Fruit fly (Drosophila melanogaster) whole organism, embryonic: Measurements from ENCODE around the gene CG6652.

Experiments used
- Atf6 ChIP-seq: fragments of 200-800 bp; sonication (Bioruptor generic); IDR thresholded peaks from 2 replicates; pipeline ENCODE4 v1.3.6; 2022; ENCODE audit warnings: missing biosample characterization, missing genetic modification characterization
- B-H1 ChIP-seq: fragments of 200-800 bp; sonication (Bioruptor generic); IDR thresholded peaks from 3 replicates; pipeline ENCODE4 v1.3.6; 2022; ENCODE audit warnings: missing biosample characterization, missing genetic modification characterization
- B-H2 ChIP-seq: fragments of 200-800 bp; sonication (Bioruptor generic); optimal IDR thresholded peaks from 2 replicates; lab custom pipeline; 2018; ENCODE audit warnings: missing biosample characterization, mild to moderate bottlenecking, missing genetic modification characterization
- Bteb2 ChIP-seq: fragments of 200-800 bp; sonication (Bioruptor generic); optimal IDR thresholded peaks from 2 replicates; lab custom pipeline; 2016; ENCODE audit warnings: missing biosample characterization, missing genetic modification characterization
- CG10209 ChIP-seq: fragments of 200-800 bp; sonication (Bioruptor generic); optimal IDR thresholded peaks from 3 replicates; lab custom pipeline; 2017; ENCODE audit warnings: missing biosample characterization, mild to moderate bottlenecking, missing genetic modification characterization, missing genetic modification reagents
- CG10366 ChIP-seq: fragments of 200-800 bp; sonication (Bioruptor generic); IDR thresholded peaks from 2 replicates; pipeline ENCODE4 v1.3.6; 2022; ENCODE audit warnings: missing biosample characterization, missing genetic modification characterization
- CG10543 ChIP-seq: fragments of 200-800 bp; sonication (Bioruptor generic); optimal IDR thresholded peaks from 3 replicates; lab custom pipeline; 2017; ENCODE audit warnings: missing biosample characterization, mild to moderate bottlenecking, missing genetic modification characterization, moderate library complexity
- CG11560 ChIP-seq: fragments of 200-800 bp; sonication (Bioruptor generic); IDR thresholded peaks from 3 replicates; pipeline ENCODE4 v1.3.6; 2022; ENCODE audit warnings: missing biosample characterization, missing genetic modification characterization
- CG13287 ChIP-seq: fragments of 200-800 bp; sonication (Bioruptor generic); IDR thresholded peaks from 2 replicates; pipeline ENCODE4 v1.3.6; 2022; ENCODE audit warnings: missing biosample characterization, missing genetic modification characterization; ENCODE audit not compliant: partially characterized antibody
- CG14441 ChIP-seq: fragments of 200-800 bp; sonication (Bioruptor generic); IDR thresholded peaks from 2 replicates; pipeline ENCODE4 v1.3.6; 2022; ENCODE audit warnings: missing biosample characterization, missing genetic modification characterization
- CG14667 ChIP-seq: fragments of 200-800 bp; sonication (Bioruptor generic); IDR thresholded peaks from 2 replicates; pipeline ENCODE4 v1.3.6; 2022; ENCODE audit warnings: missing biosample characterization, missing genetic modification characterization
- CG14965 ChIP-seq: fragments of 200-800 bp; sonication (Bioruptor generic); optimal IDR thresholded peaks from 2 replicates; lab custom pipeline; 2016; ENCODE audit warnings: missing biosample characterization, missing genetic modification characterization, borderline replicate concordance
- CG15011 ChIP-seq: fragments of 200-800 bp; sonication (Bioruptor generic); optimal IDR thresholded peaks from 3 replicates; lab custom pipeline; 2018; ENCODE audit warnings: missing biosample characterization, mild to moderate bottlenecking, missing genetic modification characterization
- CG15269 ChIP-seq: fragments of 200-800 bp; sonication (Bioruptor generic); optimal IDR thresholded peaks from 2 replicates; lab custom pipeline; 2018; ENCODE audit warnings: missing biosample characterization, mild to moderate bottlenecking, missing genetic modification characterization, moderate library complexity
- CG18619 ChIP-seq: fragments of 200-800 bp; sonication (Bioruptor generic); optimal IDR thresholded peaks from 3 replicates; lab custom pipeline; 2017; ENCODE audit warnings: missing biosample characterization, mild to moderate bottlenecking, missing genetic modification characterization
- CG3281 ChIP-seq: fragments of 200-800 bp; sonication (Bioruptor generic); optimal IDR thresholded peaks from 3 replicates; lab custom pipeline; 2017; ENCODE audit warnings: missing biosample characterization, mild to moderate bottlenecking, missing genetic modification characterization
- CG34376 ChIP-seq: fragments of 200-800 bp; sonication (Bioruptor generic); optimal IDR thresholded peaks from 2 replicates; lab custom pipeline; 2018; ENCODE audit warnings: missing biosample characterization, mild to moderate bottlenecking, missing genetic modification characterization
- CG4328 ChIP-seq: fragments of 200-800 bp; sonication (Bioruptor generic); optimal IDR thresholded peaks from 3 replicates; lab custom pipeline; 2017; ENCODE audit warnings: missing biosample characterization, missing genetic modification reagents, missing genetic modification characterization
- CG7556 ChIP-seq: fragments of 200-800 bp; sonication (Bioruptor generic); optimal IDR thresholded peaks from 2 replicates; lab custom pipeline; 2017; ENCODE audit warnings: missing biosample characterization, mild to moderate bottlenecking, missing genetic modification characterization
- CG8478 ChIP-seq: fragments of >200 bp; optimal IDR thresholded peaks from 2 replicates; lab custom pipeline; 2018
- Ets65A ChIP-seq: fragments of 200-800 bp; sonication (Bioruptor generic); peaks from one replicate; lab custom pipeline; 2016; ENCODE audit warnings: missing biosample characterization, missing genetic modification characterization
- Hr78 ChIP-seq, 2 experiments: fragments of 200-800 bp in 1 of 2; fragments of >200 bp in 1 of 2; sonication (Bioruptor generic) in 1 of 2; optimal IDR thresholded peaks; 2 replicates each; lab custom pipeline; 2017 to 2019; ENCODE audit warnings: missing biosample characterization in 2 of 2, missing genetic modification characterization in 2 of 2, mild to moderate bottlenecking in 1 of 2, moderate library complexity in 1 of 2
- Oli ChIP-seq: fragments of 200-800 bp; sonication (Bioruptor generic); optimal IDR thresholded peaks from 2 replicates; lab custom pipeline; 2018; ENCODE audit warnings: missing biosample characterization, mild to moderate bottlenecking, missing genetic modification characterization, moderate library complexity
- Scr ChIP-seq: fragments of 200-800 bp; sonication (Bioruptor generic); IDR thresholded peaks from 2 replicates; pipeline ENCODE4 v1.3.6; 2022; ENCODE audit warnings: missing biosample characterization, missing genetic modification characterization; ENCODE audit not compliant: partially characterized antibody
- Xrp1 ChIP-seq: fragments of 200-800 bp; sonication (Bioruptor generic); IDR thresholded peaks from 2 replicates; pipeline ENCODE4 v1.3.6; 2022; ENCODE audit warnings: missing biosample characterization, missing genetic modification characterization
- ash1 ChIP-seq: fragments of 200-800 bp; sonication (Bioruptor generic); optimal IDR thresholded peaks from 2 replicates; lab custom pipeline; 2018; ENCODE audit warnings: missing biosample characterization, mild to moderate bottlenecking, missing genetic modification characterization
- bigmax ChIP-seq: fragments of 200-800 bp; sonication (Bioruptor generic); optimal IDR thresholded peaks from 2 replicates; lab custom pipeline; 2018; ENCODE audit warnings: missing biosample characterization, mild to moderate bottlenecking, missing genetic modification characterization
- bsh ChIP-seq, 2 experiments: fragments of 200-800 bp; sonication (Bioruptor generic); optimal IDR thresholded peaks; 2 replicates each; lab custom pipeline; 2017 to 2018; ENCODE audit warnings: mild to moderate bottlenecking in 2 of 2, missing biosample characterization in 2 of 2, missing genetic modification characterization in 2 of 2, moderate library complexity in 1 of 2
- btn ChIP-seq: fragments of 200-800 bp; sonication (Bioruptor generic); optimal IDR thresholded peaks from 2 replicates; lab custom pipeline; 2016; ENCODE audit warnings: missing biosample characterization, missing genetic modification characterization
- chinmo ChIP-seq: fragments of 200-800 bp; sonication (Bioruptor generic); IDR thresholded peaks from 4 replicates; pipeline ENCODE4 v1.3.6; 2022; ENCODE audit warnings: missing biosample characterization, missing genetic modification characterization; ENCODE audit not compliant: partially characterized antibody
- chn ChIP-seq: fragments of 200-800 bp; sonication (Bioruptor generic); optimal IDR thresholded peaks from 2 replicates; lab custom pipeline; 2016; ENCODE audit warnings: missing biosample characterization, missing genetic modification characterization
- ci ChIP-seq: fragments of 200-800 bp; sonication (Bioruptor generic); IDR thresholded peaks from 3 replicates; pipeline ENCODE4 v1.3.6; 2022; ENCODE audit warnings: missing biosample characterization, missing genetic modification characterization
- corto ChIP-seq: fragments of 200-800 bp; sonication (Bioruptor generic); optimal IDR thresholded peaks from 2 replicates; lab custom pipeline; 2016; ENCODE audit warnings: missing biosample characterization, mild to moderate bottlenecking, missing genetic modification characterization, moderate library complexity
- cwo ChIP-seq: fragments of 200-800 bp; sonication (Bioruptor generic); optimal IDR thresholded peaks from 3 replicates; lab custom pipeline; 2017; ENCODE audit warnings: missing biosample characterization, missing genetic modification characterization, mild to moderate bottlenecking, moderate library complexity, missing genetic modification reagents
- emc ChIP-seq: fragments of 200-800 bp; sonication (Bioruptor generic); optimal IDR thresholded peaks from 2 replicates; lab custom pipeline; 2016; ENCODE audit warnings: missing biosample characterization, missing genetic modification characterization
- grn ChIP-seq: fragments of 200-800 bp; sonication (Bioruptor generic); optimal IDR thresholded peaks from 3 replicates; lab custom pipeline; 2017; ENCODE audit warnings: missing biosample characterization, missing genetic modification characterization
- gro ChIP-seq: fragments of 200-800 bp; sonication (Bioruptor generic); optimal IDR thresholded peaks from 2 replicates; lab custom pipeline; 2016; ENCODE audit warnings: missing biosample characterization, missing genetic modification characterization
- jing ChIP-seq: fragments of 200-800 bp; sonication (Bioruptor generic); optimal IDR thresholded peaks from 2 replicates; lab custom pipeline; 2018; ENCODE audit warnings: missing biosample characterization, mild to moderate bottlenecking, missing genetic modification characterization
- klu ChIP-seq: fragments of 200-800 bp; sonication (Bioruptor generic); IDR thresholded peaks from 2 replicates; pipeline ENCODE4 v1.3.6; 2022; ENCODE audit warnings: missing biosample characterization, missing genetic modification characterization
- lilli ChIP-seq: fragments of 200-800 bp; sonication (Bioruptor generic); optimal IDR thresholded peaks from 3 replicates; lab custom pipeline; 2016; ENCODE audit warnings: missing biosample characterization, missing genetic modification characterization
- mirr ChIP-seq: fragments of 200-800 bp; sonication (Bioruptor generic); optimal IDR thresholded peaks from 3 replicates; lab custom pipeline; 2018; ENCODE audit warnings: missing biosample characterization, mild to moderate bottlenecking, missing genetic modification characterization
- p53 ChIP-seq: fragments of 200-800 bp; sonication (Bioruptor generic); optimal IDR thresholded peaks from 2 replicates; lab custom pipeline; 2016; ENCODE audit warnings: missing biosample characterization, missing genetic modification characterization
- pan ChIP-seq, 4 experiments: fragments of >200 bp in 3 of 4; fragments of 200-800 bp in 1 of 4; sonication (Bioruptor generic) in 1 of 4; optimal IDR thresholded peaks in 3 of 4; IDR thresholded peaks in 1 of 4; 2 replicates each; pipeline versions ENCODE4 v1.3.6 to Lab custom; 2017 to 2022; ENCODE audit warnings: missing biosample characterization in 2 of 4, missing genetic modification characterization in 2 of 4, mixed read lengths in 1 of 4
- rib ChIP-seq: fragments of 200-800 bp; sonication (Bioruptor generic); IDR thresholded peaks from 2 replicates; pipeline ENCODE4 v1.3.6; 2022; ENCODE audit warnings: missing biosample characterization, missing genetic modification characterization
- run ChIP-seq: fragments of 200-800 bp; sonication (Bioruptor generic); optimal IDR thresholded peaks from 3 replicates; lab custom pipeline; 2018; ENCODE audit warnings: missing biosample characterization, mild to moderate bottlenecking, missing genetic modification characterization
- sens ChIP-seq: fragments of 200-800 bp; sonication (Bioruptor generic); peaks from one replicate; lab custom pipeline; 2016; ENCODE audit warnings: missing biosample characterization, missing genetic modification characterization
- sens-2 ChIP-seq: fragments of 200-800 bp; sonication (Bioruptor generic); IDR thresholded peaks from 2 replicates; pipeline ENCODE4 v1.3.6; 2022; ENCODE audit warnings: missing biosample characterization, missing genetic modification characterization
- sug ChIP-seq: fragments of 200-800 bp; optimal IDR thresholded peaks from 2 replicates; lab custom pipeline; 2019; ENCODE audit warnings: missing biosample characterization, mild to moderate bottlenecking, missing genetic modification characterization, moderate library complexity
- tgo ChIP-seq: fragments of 200-800 bp; sonication (Bioruptor generic); IDR thresholded peaks from 3 replicates; pipeline ENCODE4 v1.3.6; 2022; ENCODE audit warnings: missing biosample characterization, missing genetic modification characterization
- zen2 ChIP-seq: fragments of 200-800 bp; sonication (Bioruptor generic); IDR thresholded peaks from 3 replicates; pipeline ENCODE4 v1.3.6; 2022; ENCODE audit warnings: missing biosample characterization, missing genetic modification characterization; ENCODE audit not compliant: partially characterized antibody

The CG6652 gene

dm6 chr3L:17049912-17050345 is 27.3 kb upstream of the CG6652 start (continued):
- TF ChIP-seq pan (optimal IDR thresholded peaks at IDR 0.05; lab: Kevin White, UChicago) (no peak), pan (GFP tag; optimal IDR thresholded peaks at IDR 0.05 in 1 of 2, IDR thresholded peaks at IDR 0.05 in 1 of 2) (peak in 1 of 2 experiments; percentile 27), sens (GFP tag; lab: Kevin White, UChicago) (peak; percentile 28), chn (GFP tag; lab: Kevin White, UChicago) (no peak), Bteb2 (GFP tag; lab: Kevin White, UChicago) (no peak), Scr (GFP tag; lab: Robert Waterston, UW) (no peak), Oli (tag; lab: Kevin White, UChicago) (no peak), jing (GFP tag; lab: Kevin White, UChicago) (no peak), Xrp1 (no peak), CG10543 (GFP tag; lab: Kevin White, UChicago) (peak; percentile 10), corto (GFP tag; lab: Kevin White, UChicago) (peak; percentile 36), CG13287 (GFP tag; lab: Robert Waterston, UW) (no peak), ci (GFP tag; lab: Robert Waterston, UW) (peak; percentile 30; the same call in 1 of the 3 replicates), ash1 (GFP tag; lab: Kevin White, UChicago) (no peak), CG34376 (GFP tag; lab: Kevin White, UChicago) (peak; percentile 81), B-H1 (GFP tag; lab: Robert Waterston, UW) (no peak), CG3281 (GFP tag; lab: Kevin White, UChicago) (peak; percentile 47), emc (GFP tag; lab: Kevin White, UChicago) (no peak), sens-2 (GFP tag; lab: Robert Waterston, UW) (no peak), run (no peak), CG8478 (lab: Kevin White, UChicago) (no peak), mirr (GFP tag; lab: Kevin White, UChicago) (peak; percentile 68), CG15269 (tag; lab: Kevin White, UChicago) (no peak), klu (GFP tag; lab: Robert Waterston, UW) (no peak), gro (peak; percentile 36), bigmax (no peak), CG10366 (GFP tag; lab: Robert Waterston, UW) (no peak), Hr78 (GFP tag; optimal IDR thresholded peaks at IDR 0.05; lab: Kevin White, UChicago) (peak in 1 of 2 experiments; percentile 61), CG15011 (no peak), Ets65A (GFP tag; lab: Kevin White, UChicago) (no peak), CG18619 (GFP tag; lab: Kevin White, UChicago) (no peak), CG14441 (GFP tag; lab: Robert Waterston, UW) (0 out of 2 replicates have a peak, but pooled peaks have one; percentile 14), B-H2 (GFP tag; lab: Kevin White, UChicago) (peak; percentile 65), zen2 (GFP tag; lab: Robert Waterston, UW) (no peak), chinmo (GFP tag; lab: Robert Waterston, UW) (no peak), CG14667 (GFP tag; lab: Robert Waterston, UW) (no peak), bsh (GFP tag; optimal IDR thresholded peaks at IDR 0.05; lab: Kevin White, UChicago) (no peak), CG4328 (GFP tag; lab: Kevin White, UChicago) (peak; percentile 3), lilli (no peak), CG7556 (GFP tag; lab: Kevin White, UChicago) (no peak), CG10209 (GFP tag; lab: Kevin White, UChicago) (no peak), p53 (no peak), btn (GFP tag; lab: Kevin White, UChicago) (no peak), grn (GFP tag; lab: Kevin White, UChicago) (no peak), cwo (peak; percentile 41), CG14965 (no peak), tgo (GFP tag; lab: Robert Waterston, UW) (no peak), Atf6 (GFP tag; lab: Robert Waterston, UW) (no peak), rib (peak; percentile 9; the same call in 1 of the 2 replicates), CG11560 (tag; lab: Robert Waterston, UW) (no peak), sug (tag; lab: Kevin White, UChicago) (peak; percentile 85)
